Fruit fly (Drosophila melanogaster) whole organism, embryonic: ENCODE data around the gene simj.
A peak's percentile ranks its signal among the peaks of the same experiment; 100 is the strongest.

ENCODE experiments used
- CG10543 ChIP-seq: fragments of 200-800 bp; sonication (Bioruptor generic); optimal IDR thresholded peaks from 3 replicates; lab custom pipeline; 2017; ENCODE audit warnings: missing biosample characterization, mild to moderate bottlenecking, missing genetic modification characterization, moderate library complexity
- CG10959 ChIP-seq: fragments of 200-800 bp; sonication (Bioruptor generic); IDR thresholded peaks from 2 replicates; pipeline ENCODE4 v1.3.6; 2022; ENCODE audit warnings: missing biosample characterization, missing genetic modification characterization
- CG11695 ChIP-seq: fragments of 200-800 bp; sonication (Bioruptor generic); IDR thresholded peaks from 3 replicates; pipeline ENCODE4 v1.3.6; 2022; ENCODE audit warnings: missing biosample characterization, missing genetic modification characterization
- CG11696 ChIP-seq: fragments of 200-800 bp; sonication (Bioruptor generic); IDR thresholded peaks from 2 replicates; pipeline ENCODE4 v1.3.6; 2022; ENCODE audit warnings: missing biosample characterization, missing genetic modification characterization
- CG12071 ChIP-seq: fragments of 200-800 bp; sonication (Bioruptor generic); optimal IDR thresholded peaks from 3 replicates; lab custom pipeline; 2018; ENCODE audit warnings: missing biosample characterization, mild to moderate bottlenecking, missing genetic modification characterization
- CG12155 ChIP-seq: fragments of 200-800 bp; sonication (Bioruptor generic); optimal IDR thresholded peaks from 3 replicates; lab custom pipeline; 2016; ENCODE audit warnings: missing biosample characterization, missing genetic modification characterization
- CG12391 ChIP-seq: fragments of 200-800 bp; sonication (Bioruptor generic); optimal IDR thresholded peaks from 3 replicates; lab custom pipeline; 2018; ENCODE audit warnings: missing biosample characterization, mild to moderate bottlenecking, missing genetic modification characterization, moderate library complexity
- CG12659 ChIP-seq: fragments of 200-800 bp; sonication (Bioruptor generic); optimal IDR thresholded peaks from 3 replicates; lab custom pipeline; 2017; ENCODE audit warnings: mild to moderate bottlenecking, missing biosample characterization, missing genetic modification reagents, missing genetic modification characterization
- CG15011 ChIP-seq: fragments of 200-800 bp; sonication (Bioruptor generic); optimal IDR thresholded peaks from 3 replicates; lab custom pipeline; 2018; ENCODE audit warnings: missing biosample characterization, mild to moderate bottlenecking, missing genetic modification characterization
- CG15601 ChIP-seq: fragments of 200-800 bp; sonication (Bioruptor generic); optimal IDR thresholded peaks from 3 replicates; lab custom pipeline; 2019; ENCODE audit warnings: missing biosample characterization, mild to moderate bottlenecking, missing genetic modification characterization, moderate library complexity
- CG1602 ChIP-seq: fragments of 200-800 bp; sonication (Bioruptor generic); optimal IDR thresholded peaks from 3 replicates; lab custom pipeline; 2016; ENCODE audit warnings: missing biosample characterization, missing genetic modification characterization
- CG16779 ChIP-seq: fragments of 200-800 bp; sonication (Bioruptor generic); IDR thresholded peaks from 2 replicates; pipeline ENCODE4 v1.3.6; 2022; ENCODE audit warnings: missing biosample characterization, missing genetic modification characterization
- CG2678 ChIP-seq: fragments of 200-800 bp; sonication (Bioruptor generic); optimal IDR thresholded peaks from 3 replicates; lab custom pipeline; 2019; ENCODE audit warnings: missing biosample characterization, mild to moderate bottlenecking, missing genetic modification characterization, moderate library complexity
- CG30403 ChIP-seq: fragments of 200-800 bp; sonication (Bioruptor generic); optimal IDR thresholded peaks from 3 replicates; lab custom pipeline; 2016; ENCODE audit warnings: missing biosample characterization, missing genetic modification characterization
- CG33213 ChIP-seq: fragments of 200-800 bp; sonication (Bioruptor generic); optimal IDR thresholded peaks from 3 replicates; lab custom pipeline; 2016; ENCODE audit warnings: missing biosample characterization, missing genetic modification characterization
- CG33557 ChIP-seq: fragments of 200-800 bp; sonication (Bioruptor generic); optimal IDR thresholded peaks from 2 replicates; lab custom pipeline; 2019; ENCODE audit warnings: missing biosample characterization, mild to moderate bottlenecking, missing genetic modification characterization, moderate library complexity
- CG34422 ChIP-seq: fragments of 200-800 bp; sonication (Bioruptor generic); IDR thresholded peaks from 3 replicates; pipeline ENCODE4 v1.3.6; 2022; ENCODE audit warnings: missing biosample characterization, missing genetic modification characterization
- CG6272 ChIP-seq: fragments of 200-800 bp; sonication (Bioruptor generic); IDR thresholded peaks from 2 replicates; pipeline ENCODE4 v1.3.6; 2022; ENCODE audit warnings: missing biosample characterization, missing genetic modification characterization
- CG7357 ChIP-seq: fragments of 200-800 bp; sonication (Bioruptor generic); IDR thresholded peaks from 3 replicates; pipeline ENCODE4 v1.3.6; 2022; ENCODE audit warnings: missing biosample characterization, missing genetic modification characterization
- CG7963 ChIP-seq: fragments of 200-800 bp; sonication (Bioruptor generic); IDR thresholded peaks from 3 replicates; pipeline ENCODE4 v1.3.6; 2022; ENCODE audit warnings: missing biosample characterization, missing genetic modification characterization; ENCODE audit not compliant: partially characterized antibody
- CG9797 ChIP-seq: fragments of 200-800 bp; sonication (Bioruptor generic); optimal IDR thresholded peaks from 3 replicates; lab custom pipeline; 2018; ENCODE audit warnings: missing biosample characterization, mild to moderate bottlenecking, missing genetic modification characterization
- D19A ChIP-seq: fragments of 200-800 bp; optimal IDR thresholded peaks from 3 replicates; lab custom pipeline; 2019; ENCODE audit warnings: missing biosample characterization, mild to moderate bottlenecking, missing genetic modification characterization, moderate library complexity
- Ets65A ChIP-seq: fragments of 200-800 bp; sonication (Bioruptor generic); peaks from one replicate; lab custom pipeline; 2016; ENCODE audit warnings: missing biosample characterization, missing genetic modification characterization
- Fer1 ChIP-seq: fragments of 200-800 bp; sonication (Bioruptor generic); optimal IDR thresholded peaks from 2 replicates; lab custom pipeline; 2017; ENCODE audit warnings: missing biosample characterization, mild to moderate bottlenecking, missing genetic modification characterization
- GATAe ChIP-seq: fragments of 200-800 bp; sonication (Bioruptor generic); conservative IDR thresholded peaks from 2 replicates; pipeline ENCODE4 v1.3.6; 2022; ENCODE audit warnings: missing biosample characterization, missing genetic modification characterization
- HHEX ChIP-seq: fragments of 200-800 bp; sonication (Bioruptor generic); optimal IDR thresholded peaks from 3 replicates; lab custom pipeline; 2017; ENCODE audit warnings: missing biosample characterization, mild to moderate bottlenecking, missing genetic modification characterization, missing genetic modification reagents
- Hr39 ChIP-seq: fragments of >200 bp; optimal IDR thresholded peaks from 2 replicates; lab custom pipeline; 2017
- Jarid2 ChIP-seq: fragments of 200-800 bp; sonication (Bioruptor generic); optimal IDR thresholded peaks from 3 replicates; lab custom pipeline; 2017; ENCODE audit warnings: mild to moderate bottlenecking, missing biosample characterization, missing genetic modification reagents, missing genetic modification characterization
- Kr ChIP-seq: fragments of 200-800 bp; sonication (Bioruptor generic); optimal IDR thresholded peaks from 2 replicates; lab custom pipeline; 2017; ENCODE audit warnings: missing biosample characterization, mild to moderate bottlenecking, missing genetic modification characterization
- Med ChIP-seq: fragments of 200-800 bp; sonication (Bioruptor generic); peaks from one replicate; lab custom pipeline; 2016; ENCODE audit warnings: missing biosample characterization, missing genetic modification characterization, mild to moderate bottlenecking, inconsistent platforms, moderate library complexity
- Sin3A ChIP-seq: fragments of >200 bp; optimal IDR thresholded peaks from 2 replicates; lab custom pipeline; 2018
- Sox100B ChIP-seq: fragments of 200-800 bp; sonication (Bioruptor generic); optimal IDR thresholded peaks from 3 replicates; lab custom pipeline; 2018; ENCODE audit warnings: missing biosample characterization, mild to moderate bottlenecking, missing genetic modification characterization
- al ChIP-seq: fragments of 200-800 bp; sonication (Bioruptor generic); IDR thresholded peaks from 2 replicates; pipeline ENCODE4 v1.3.6; 2022; ENCODE audit warnings: missing biosample characterization, missing genetic modification characterization
- ato ChIP-seq: fragments of 200-800 bp; sonication (Bioruptor generic); IDR thresholded peaks from 2 replicates; pipeline ENCODE4 v1.3.6; 2022; ENCODE audit warnings: missing biosample characterization, missing genetic modification characterization; ENCODE audit not compliant: partially characterized antibody
- cato ChIP-seq: fragments of 200-800 bp; sonication (Bioruptor generic); optimal IDR thresholded peaks from 2 replicates; lab custom pipeline; 2016; ENCODE audit warnings: missing biosample characterization, missing genetic modification characterization, borderline replicate concordance
- cg ChIP-seq: fragments of 200-800 bp; sonication (Bioruptor generic); optimal IDR thresholded peaks from 3 replicates; lab custom pipeline; 2019; ENCODE audit warnings: missing biosample characterization, mild to moderate bottlenecking, missing genetic modification characterization, moderate library complexity
- chm ChIP-seq: fragments of 200-800 bp; sonication (Bioruptor generic); IDR thresholded peaks from 2 replicates; pipeline ENCODE4 v1.3.6; 2022; ENCODE audit warnings: missing biosample characterization, missing genetic modification characterization
- croc ChIP-seq: fragments of 200-800 bp; sonication (Bioruptor generic); conservative IDR thresholded peaks from 3 replicates; pipeline ENCODE4 v1.3.6; 2022; ENCODE audit warnings: missing biosample characterization, missing genetic modification characterization
- crol ChIP-seq: fragments of 200-800 bp; sonication (Bioruptor generic); IDR thresholded peaks from 2 replicates; pipeline ENCODE4 v1.3.6; 2022; ENCODE audit warnings: missing biosample characterization, missing genetic modification characterization
- esg ChIP-seq: fragments of 200-800 bp; sonication (Bioruptor generic); conservative IDR thresholded peaks from 2 replicates; pipeline ENCODE4 v1.3.6; 2022; ENCODE audit warnings: missing biosample characterization, missing genetic modification characterization
- hbn ChIP-seq: fragments of 200-800 bp; sonication (Bioruptor generic); IDR thresholded peaks from 2 replicates; pipeline ENCODE4 v1.3.6; 2022; ENCODE audit warnings: missing biosample characterization, missing genetic modification characterization; ENCODE audit not compliant: partially characterized antibody
- lilli ChIP-seq: fragments of 200-800 bp; sonication (Bioruptor generic); optimal IDR thresholded peaks from 3 replicates; lab custom pipeline; 2016; ENCODE audit warnings: missing biosample characterization, missing genetic modification characterization
- lola ChIP-seq, 3 experiments: fragments of >200 bp in 2 of 3; fragments of 200-800 bp in 1 of 3; sonication (Bioruptor generic) in 1 of 3; optimal IDR thresholded peaks; 2 replicates each; lab custom pipeline; 2017 to 2019; ENCODE audit warnings: missing biosample characterization in 3 of 3, missing genetic modification characterization in 3 of 3, mild to moderate bottlenecking in 1 of 3, moderate library complexity in 1 of 3
- salm ChIP-seq: fragments of 200-800 bp; sonication (Bioruptor generic); optimal IDR thresholded peaks from 2 replicates; lab custom pipeline; 2018; ENCODE audit warnings: missing biosample characterization, mild to moderate bottlenecking, missing genetic modification characterization
- sc ChIP-seq, 3 experiments: fragments of >200 bp in 2 of 3; fragments of 200-800 bp in 1 of 3; sonication (Bioruptor generic) in 1 of 3; optimal IDR thresholded peaks; 2 replicates in 2 of 3; 3 replicates in 1 of 3; lab custom pipeline; 2017; ENCODE audit warnings: mild to moderate bottlenecking in 1 of 3, missing biosample characterization in 1 of 3, missing genetic modification characterization in 1 of 3, missing genetic modification reagents in 1 of 3
- scrt ChIP-seq: fragments of 200-800 bp; sonication (Bioruptor generic); optimal IDR thresholded peaks from 2 replicates; lab custom pipeline; 2018; ENCODE audit warnings: missing biosample characterization, mild to moderate bottlenecking, missing genetic modification characterization, moderate library complexity
- tap ChIP-seq: fragments of 200-800 bp; optimal IDR thresholded peaks from 3 replicates; lab custom pipeline; 2019; ENCODE audit warnings: missing biosample characterization, mild to moderate bottlenecking, missing genetic modification characterization, moderate library complexity
- tgo ChIP-seq: fragments of 200-800 bp; sonication (Bioruptor generic); IDR thresholded peaks from 3 replicates; pipeline ENCODE4 v1.3.6; 2022; ENCODE audit warnings: missing biosample characterization, missing genetic modification characterization
- vvl ChIP-seq: fragments of 200-800 bp; sonication (Bioruptor generic); IDR thresholded peaks from 2 replicates; pipeline ENCODE4 v1.3.6; 2022; ENCODE audit warnings: missing biosample characterization, missing genetic modification characterization
- wor ChIP-seq: fragments of 200-800 bp; sonication (Bioruptor generic); IDR thresholded peaks from 2 replicates; pipeline ENCODE4 v1.3.6; 2022; ENCODE audit warnings: missing biosample characterization, missing genetic modification characterization

Gene simj

dm6 chr3L:10664511-10665062 is at the start of gene simj (continued):
- TF ChIP-seq croc (GFP tag; lab: Robert Waterston, UW) (no peak), Kr (no peak), vvl (GFP tag; lab: Robert Waterston, UW) (peak; percentile 77), CG33557 (GFP tag; lab: Kevin White, UChicago) (no peak), CG10959 (GFP tag; lab: Robert Waterston, UW) (peak; percentile 29; the same call in 1 of the 2 replicates), CG12071 (peak; percentile 31), GATAe (peak; percentile 40; the same call in 1 of the 2 replicates), CG10543 (GFP tag; lab: Kevin White, UChicago) (peak; percentile 86), wor (GFP tag; lab: Robert Waterston, UW) (no peak), CG11696 (GFP tag; lab: Robert Waterston, UW) (peak; percentile 37; the same call in 1 of the 2 replicates), Ets65A (GFP tag; lab: Kevin White, UChicago) (no peak), lilli (peak; percentile 66), cato (GFP tag; lab: Kevin White, UChicago) (no peak), Hr39 (lab: Kevin White, UChicago) (no peak), CG2678 (tag; lab: Kevin White, UChicago) (peak; percentile 44), Sox100B (no peak), CG7357 (GFP tag; lab: Robert Waterston, UW) (no peak), tgo (GFP tag; lab: Robert Waterston, UW) (0 out of 3 replicates have a peak, but pooled peaks have one; percentile 18), CG12155 (GFP tag; lab: Kevin White, UChicago) (peak; percentile 54), scrt (GFP tag; lab: Kevin White, UChicago) (peak; percentile 68), CG11695 (GFP tag; lab: Robert Waterston, UW) (no peak), lola (GFP tag; optimal IDR thresholded peaks at IDR 0.05; lab: Kevin White, UChicago) (peak in 1 of 3 experiments; percentile 41), CG30403 (GFP tag; lab: Kevin White, UChicago) (peak; percentile 18), CG6272 (peak; percentile 46), CG12659 (GFP tag; lab: Kevin White, UChicago) (peak; percentile 86), D19A (tag; lab: Kevin White, UChicago) (peak; percentile 48), cg (GFP tag; lab: Kevin White, UChicago) (peak; percentile 94), salm (tag; lab: Kevin White, UChicago) (peak; percentile 50), CG15011 (no peak), al (GFP tag; lab: Robert Waterston, UW) (no peak), sc (optimal IDR thresholded peaks at IDR 0.05; lab: Kevin White, UChicago) (no peak), sc (GFP tag; optimal IDR thresholded peaks at IDR 0.05; lab: Kevin White, UChicago) (no peak), crol (GFP tag; lab: Robert Waterston, UW) (peak; percentile 7; the same call in 1 of the 2 replicates), CG7963 (GFP tag; lab: Robert Waterston, UW) (peak; percentile 74), hbn (peak; percentile 88), Fer1 (GFP tag; lab: Kevin White, UChicago) (peak; percentile 80), Med (GFP tag; lab: Kevin White, UChicago) (peak; percentile 95), tap (tag; lab: Kevin White, UChicago) (no peak), CG12391 (tag; lab: Kevin White, UChicago) (peak; percentile 70), CG33213 (GFP tag; lab: Kevin White, UChicago) (peak; percentile 69), CG1602 (no peak), Jarid2 (GFP tag; lab: Kevin White, UChicago) (peak; percentile 88), CG15601 (tag; lab: Kevin White, UChicago) (peak; percentile 38), HHEX (peak; percentile 39), CG9797 (GFP tag; lab: Kevin White, UChicago) (peak; percentile 94), CG34422 (GFP tag; lab: Robert Waterston, UW) (peak; percentile 91), CG16779 (0 out of 2 replicates have a peak, but pooled peaks have one; percentile 27), chm (GFP tag; lab: Robert Waterston, UW) (peak; percentile 95), Sin3A (lab: Kevin White, UChicago) (peak; percentile 10), esg (no peak), ato (GFP tag; lab: Robert Waterston, UW) (peak; percentile 79)
